Worm (Caenorhabditis elegans) whole organism, L2 larva: Measurements from ENCODE around the gene C27A2.8.
A peak's percentile ranks its signal among the peaks of the same experiment; 100 is the strongest.

ENCODE experiments used
- C34F6.9 ChIP-seq: fragments of 150-350 bp; optimal IDR thresholded peaks from 2 replicates; lab custom pipeline; 2014; ENCODE audit warnings: missing biosample characterization, missing genetic modification characterization
- F13H6.1 ChIP-seq: sonication (generic microtip); optimal IDR thresholded peaks from 2 replicates; lab custom pipeline; 2016; ENCODE audit warnings: missing genetic modification characterization, missing compliant biosample characterization
- ama-1 ChIP-seq: fragments of 150-350 bp; optimal IDR thresholded peaks from 2 replicates; lab custom pipeline; 2018; ENCODE audit warnings: inconsistent platforms
- blmp-1 ChIP-seq: sonication (generic microtip); optimal IDR thresholded peaks from 2 replicates; lab custom pipeline; 2017; ENCODE audit warnings: missing genetic modification characterization, mild to moderate bottlenecking, missing compliant biosample characterization, antibody characterized with exemption, moderate library complexity; ENCODE audit not compliant: insufficient read depth
- ceh-82 ChIP-seq: fragments of 150-350 bp; optimal IDR thresholded peaks from 2 replicates; lab custom pipeline; 2014; ENCODE audit warnings: missing biosample characterization, missing genetic modification characterization
- elt-3 ChIP-seq: sonication (generic microtip); optimal IDR thresholded peaks from 2 replicates; lab custom pipeline; 2017; ENCODE audit warnings: missing biosample characterization, missing genetic modification characterization
- gmeb-1 ChIP-seq: fragments of 150-350 bp; optimal IDR thresholded peaks from 2 replicates; lab custom pipeline; 2014; ENCODE audit warnings: missing biosample characterization, missing genetic modification characterization
- lin-11 ChIP-seq: fragments of 150-350 bp; sonication (generic microtip); optimal IDR thresholded peaks from 2 replicates; lab custom pipeline; 2014; ENCODE audit warnings: missing biosample characterization, missing genetic modification characterization, inconsistent platforms, mixed read lengths
- lin-13 ChIP-seq: fragments of 150-350 bp; optimal IDR thresholded peaks from 2 replicates; lab custom pipeline; 2014; ENCODE audit warnings: missing biosample characterization, missing genetic modification reagents, missing genetic modification characterization
- lin-39 ChIP-seq: fragments of 150-350 bp; optimal IDR thresholded peaks from 2 replicates; lab custom pipeline; 2014; ENCODE audit warnings: missing biosample characterization, missing genetic modification reagents, missing genetic modification characterization
- lsy-2 ChIP-seq, 2 experiments: fragments of 150-350 bp in 1 of 2; sonication (generic microtip) in 1 of 2; optimal IDR thresholded peaks; 2 replicates each; lab custom pipeline; 2014 to 2017; ENCODE audit warnings: missing biosample characterization in 2 of 2, missing genetic modification characterization in 2 of 2
- mbf-1 ChIP-seq: sonication (generic microtip); optimal IDR thresholded peaks from 2 replicates; lab custom pipeline; 2017; ENCODE audit warnings: missing biosample characterization, missing genetic modification characterization
- mdl-1 ChIP-seq, 2 experiments: fragments of 150-350 bp in 1 of 2; sonication (generic microtip) in 1 of 2; optimal IDR thresholded peaks; 2 replicates each; lab custom pipeline; 2017; ENCODE audit warnings: missing biosample characterization in 2 of 2, missing genetic modification characterization in 2 of 2
- nhr-10 ChIP-seq: sonication (generic microtip); optimal IDR thresholded peaks from 2 replicates; lab custom pipeline; 2017; ENCODE audit warnings: missing biosample characterization, missing genetic modification characterization
- nhr-12 ChIP-seq: fragments of 150-350 bp; optimal IDR thresholded peaks from 2 replicates; lab custom pipeline; 2014; ENCODE audit warnings: missing biosample characterization, missing genetic modification characterization
- nhr-129 ChIP-seq: fragments of 150-350 bp; optimal IDR thresholded peaks from 2 replicates; lab custom pipeline; 2014; ENCODE audit warnings: missing biosample characterization, missing genetic modification characterization
- nhr-21 ChIP-seq: fragments of 150-350 bp; optimal IDR thresholded peaks from 2 replicates; lab custom pipeline; 2014; ENCODE audit warnings: missing biosample characterization, missing genetic modification characterization
- nhr-237 ChIP-seq: fragments of 150-350 bp; optimal IDR thresholded peaks from 2 replicates; lab custom pipeline; 2014; ENCODE audit warnings: missing biosample characterization, missing genetic modification characterization
- nhr-25 ChIP-seq: fragments of 150-350 bp; sonication (generic microtip); optimal IDR thresholded peaks from 3 replicates; lab custom pipeline; 2014; ENCODE audit warnings: missing biosample characterization, missing genetic modification characterization
- nhr-6 ChIP-seq: fragments of 150-350 bp; optimal IDR thresholded peaks from 2 replicates; lab custom pipeline; 2014; ENCODE audit warnings: missing biosample characterization, missing genetic modification characterization
- nhr-77 ChIP-seq: fragments of 150-350 bp; optimal IDR thresholded peaks from 2 replicates; lab custom pipeline; 2014; ENCODE audit warnings: missing biosample characterization, missing genetic modification characterization
- sem-4 ChIP-seq: fragments of 150-350 bp; optimal IDR thresholded peaks from 2 replicates; lab custom pipeline; 2014; ENCODE audit warnings: missing biosample characterization, missing genetic modification reagents, missing genetic modification characterization
- sma-9 ChIP-seq, 2 experiments: fragments of 150-350 bp in 1 of 2; sonication (generic microtip) in 1 of 2; optimal IDR thresholded peaks; 2 replicates each; lab custom pipeline; 2014 to 2016; ENCODE audit warnings: missing genetic modification characterization in 2 of 2, mild to moderate bottlenecking in 1 of 2, missing biosample characterization in 1 of 2, missing compliant biosample characterization in 1 of 2, missing genetic modification reagents in 1 of 2, moderate library complexity in 1 of 2
- unc-55 ChIP-seq: fragments of 150-350 bp; sonication (generic microtip); optimal IDR thresholded peaks from 3 replicates; lab custom pipeline; 2014; ENCODE audit warnings: missing biosample characterization, missing genetic modification reagents, missing genetic modification characterization
- unc-62 ChIP-seq: fragments of 150-350 bp; optimal IDR thresholded peaks from 2 replicates; lab custom pipeline; 2014; ENCODE audit warnings: missing biosample characterization, missing genetic modification reagents, missing genetic modification characterization
- zag-1 ChIP-seq: fragments of 150-350 bp; optimal IDR thresholded peaks from 2 replicates; lab custom pipeline; 2014; ENCODE audit warnings: missing biosample characterization, missing genetic modification characterization

The C27A2.8 gene

DNA sequence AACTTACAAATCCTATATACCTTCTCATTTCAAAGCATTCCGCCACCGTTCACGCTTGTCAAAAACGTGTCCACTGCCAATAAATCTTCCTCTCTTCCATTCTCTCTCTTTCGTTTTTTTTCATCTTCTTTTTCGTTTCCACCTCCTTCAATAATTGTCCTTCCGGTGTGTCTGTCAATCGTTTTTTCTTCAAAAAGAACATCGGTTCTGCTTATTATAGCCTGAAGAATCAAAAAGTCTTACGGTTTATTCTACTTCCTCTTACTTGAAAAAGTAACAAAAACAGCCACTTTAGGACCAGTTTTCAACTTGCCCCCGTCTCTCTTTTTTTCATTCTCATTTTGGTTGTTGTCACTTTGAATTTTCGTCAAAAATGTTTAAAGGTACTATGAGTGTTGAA, 18.6 kb downstream of the C27A2.8 start (continued):
- TF ChIP-seq elt-3 (tag; lab: Kevin White, UChicago), result no peak
- TF ChIP-seq, all 48 proteins: peak for 13

DNA sequence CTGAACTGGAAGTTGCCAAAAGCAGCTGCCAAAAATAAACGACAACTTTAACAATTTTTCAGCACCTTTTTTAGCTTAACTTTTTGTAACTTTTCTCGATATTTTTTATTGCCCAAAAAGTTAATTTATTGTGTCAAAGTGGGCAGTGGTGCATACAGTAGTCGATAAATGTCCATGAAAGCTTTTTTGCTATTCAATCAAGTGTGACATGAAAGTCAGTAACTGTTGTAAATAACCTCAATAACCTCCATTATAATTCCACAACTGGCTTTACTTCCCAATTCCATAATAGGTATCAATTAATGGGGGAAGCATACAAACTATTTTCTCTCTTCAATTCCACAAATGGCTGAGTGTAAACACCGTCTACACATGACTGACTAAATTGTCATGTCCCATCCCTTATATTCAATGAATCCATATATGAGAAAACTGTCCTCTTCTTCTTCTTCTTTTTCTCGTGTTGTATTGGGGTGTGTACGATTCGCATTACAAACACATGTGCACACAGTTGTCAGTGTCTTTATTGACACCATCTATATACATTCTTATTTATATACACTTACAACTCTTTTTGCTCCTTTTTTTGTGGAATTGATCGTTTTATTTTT, 19.6 kb downstream of the C27A2.8 start:
- TF ChIP-seq nhr-129 (tag; lab: Kevin White, UChicago) (peak; percentile 54), mdl-1 (tag; optimal IDR thresholded peaks at IDR 0.05; lab: Kevin White, UChicago) (no peak), C34F6.9 (tag; lab: Kevin White, UChicago) (peak; percentile 13), gmeb-1 (no peak), lin-39 (tag; lab: Kevin White, UChicago) (no peak)

DNA sequence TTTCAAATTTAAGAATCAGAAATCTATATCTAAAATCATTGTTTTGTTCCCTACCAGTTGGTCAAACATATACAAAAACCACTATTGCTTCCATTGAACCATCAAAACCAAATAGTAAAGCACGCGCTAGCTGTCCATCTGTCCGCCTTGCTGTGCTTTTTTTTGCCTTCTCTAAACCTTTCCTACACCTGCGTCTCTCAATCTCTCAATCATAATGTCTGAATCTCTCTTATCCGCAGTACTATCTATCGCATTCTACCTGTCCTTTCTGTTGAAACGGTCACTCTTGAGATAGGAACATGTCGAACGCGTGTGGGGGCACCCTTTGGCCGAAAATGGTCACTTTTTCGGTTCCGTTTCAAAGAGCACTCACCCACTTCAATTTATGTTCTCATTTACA, 20.6 kb downstream of the C27A2.8 start:
- TF ChIP-seq C34F6.9 (tag; lab: Kevin White, UChicago), result peak; percentile 20
- TF ChIP-seq blmp-1 (tag; lab: Kevin White, UChicago), result peak; percentile 10
- peak; percentile 41 for TF ChIP-seq nhr-129 (tag; lab: Kevin White, UChicago)
- no peak for TF ChIP-seq nhr-10
- TF ChIP-seq unc-62 (GFP tag; lab: Kevin White, UChicago), result no peak
- no peak for TF ChIP-seq unc-55 (GFP tag; lab: Kevin White, UChicago)

DNA sequence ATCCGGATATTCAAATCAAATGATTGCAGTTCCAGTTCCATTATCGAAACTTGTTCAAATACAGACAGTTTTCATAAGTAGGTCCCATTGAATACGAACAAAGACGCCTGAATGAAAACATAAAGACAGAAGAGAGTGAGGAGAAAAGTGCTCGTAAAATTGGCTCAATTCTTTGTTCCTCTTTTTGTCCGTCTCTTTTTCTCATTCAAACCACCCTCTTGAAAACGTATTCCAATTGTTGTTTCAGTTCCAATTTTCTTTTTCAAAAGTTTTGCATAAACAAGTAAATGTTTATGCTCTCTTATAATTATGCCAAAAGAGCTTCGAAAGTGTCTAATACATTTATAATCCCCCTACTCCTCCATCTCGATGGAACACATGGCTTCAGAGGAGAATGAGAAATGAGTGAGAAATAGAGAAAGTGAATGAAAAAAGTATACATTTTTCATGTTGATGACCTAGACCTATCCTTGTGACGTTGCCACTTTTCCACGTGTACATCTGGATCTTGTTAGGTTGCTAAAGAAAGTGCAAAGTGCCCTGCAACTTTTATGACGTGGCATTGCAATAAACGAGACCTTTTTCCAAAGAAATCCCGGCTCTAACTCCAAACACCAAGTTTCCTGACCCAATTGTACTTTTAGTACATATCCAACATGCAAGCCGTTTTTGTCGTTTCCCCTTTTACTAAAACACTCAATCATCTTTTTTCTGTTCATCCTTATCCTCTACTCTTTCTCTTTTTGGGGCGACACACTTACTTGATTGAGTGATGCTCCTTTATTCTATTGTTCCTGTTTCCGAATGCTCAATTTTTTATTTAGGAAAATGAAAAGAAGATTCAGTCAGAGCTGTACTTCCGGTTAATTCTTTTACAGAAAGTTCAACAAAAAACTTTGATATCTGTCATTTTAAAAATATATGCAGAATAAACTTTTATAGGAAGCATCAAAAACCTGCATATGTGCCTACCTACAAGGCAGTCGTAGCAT, 21.3 kb downstream of the C27A2.8 start:
- peak; percentile 10 for TF ChIP-seq nhr-129 (tag; lab: Kevin White, UChicago)
- TF ChIP-seq unc-55 (GFP tag; lab: Kevin White, UChicago), result peak; percentile 46
- no peak for TF ChIP-seq ama-1 (lab: Kevin White, UChicago)
- no peak for TF ChIP-seq unc-62 (GFP tag; lab: Kevin White, UChicago)
- peak; percentile 6 for TF ChIP-seq sem-4 (tag; lab: Kevin White, UChicago)
- no peak for TF ChIP-seq lin-11
- TF ChIP-seq C34F6.9 (tag; lab: Kevin White, UChicago), result peak; percentile 7
- peak in 1 of 2 experiments; percentile 2 for TF ChIP-seq lsy-2 (tag; optimal IDR thresholded peaks at IDR 0.05; lab: Kevin White, UChicago)
- no peak for TF ChIP-seq nhr-12
- TF ChIP-seq nhr-77, result no peak
- TF ChIP-seq lin-13 (GFP tag; lab: Kevin White, UChicago), result no peak

DNA sequence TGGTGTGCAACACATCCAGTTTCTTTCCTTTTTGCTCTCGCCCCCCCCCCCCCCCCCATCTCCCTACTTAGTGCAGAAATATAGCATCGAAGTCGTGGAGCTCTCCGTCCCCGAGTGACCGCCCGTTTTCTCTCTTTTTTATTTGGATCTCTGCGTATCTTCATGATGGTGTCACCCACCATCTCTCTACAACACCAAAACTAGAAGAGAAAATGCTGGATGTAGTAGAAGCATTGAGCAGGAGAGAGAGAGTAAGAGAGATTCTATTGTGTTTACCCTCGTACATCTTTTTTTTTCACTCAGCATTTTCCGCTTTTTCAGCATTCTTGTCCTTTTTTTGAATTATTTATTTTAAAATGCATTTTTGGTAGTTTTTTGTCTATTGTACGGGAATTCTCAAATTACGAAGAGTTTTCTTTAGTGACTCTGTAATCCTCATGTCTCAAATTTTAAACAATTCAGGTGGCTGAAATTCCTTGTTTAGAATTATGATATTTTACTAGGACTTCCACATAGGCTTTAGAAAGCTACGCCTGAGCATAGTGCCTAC, 25.4 kb downstream of the C27A2.8 start:
- TF ChIP-seq nhr-21 (tag; lab: Kevin White, UChicago) (no peak), nhr-6 (tag; lab: Kevin White, UChicago) (peak; percentile 11), F13H6.1 (tag; lab: Kevin White, UChicago) (peak; percentile 37), nhr-77 (no peak), C34F6.9 (tag; lab: Kevin White, UChicago) (peak; percentile 13), mbf-1 (no peak), zag-1 (peak; percentile 24), lsy-2 (tag; optimal IDR thresholded peaks at IDR 0.05; lab: Kevin White, UChicago) (peak in 1 of 2 experiments; percentile 35), unc-55 (GFP tag; lab: Kevin White, UChicago) (peak; percentile 53), nhr-25 (tag; lab: Kevin White, UChicago) (no peak), nhr-129 (tag; lab: Kevin White, UChicago) (peak; percentile 15), nhr-10 (no peak), nhr-237 (tag; lab: Kevin White, UChicago) (no peak)

DNA sequence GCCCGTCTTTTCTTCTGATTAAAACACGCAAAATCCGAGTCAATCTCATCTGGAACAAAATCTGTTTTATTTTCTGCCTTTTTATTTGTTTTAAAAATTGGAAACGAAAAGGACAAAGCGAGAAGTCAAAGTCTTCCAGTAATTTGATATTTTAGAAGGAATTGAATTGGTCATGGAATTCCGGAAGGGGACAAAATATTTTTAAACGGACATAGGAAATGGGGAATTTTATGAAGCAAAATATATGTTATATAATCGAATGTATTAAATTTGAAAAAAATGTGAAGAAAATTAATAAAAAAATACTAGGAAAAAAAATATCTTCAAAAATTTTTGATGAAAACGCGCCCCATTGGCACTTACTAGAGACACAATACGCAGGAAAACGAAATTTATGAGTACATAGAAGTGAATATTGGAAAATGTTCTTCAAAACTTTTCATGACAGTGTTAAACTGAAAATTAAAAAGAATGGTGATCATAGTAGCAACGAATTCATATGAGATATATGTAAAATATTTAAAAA, 27.1 kb downstream of the C27A2.8 start, which contains the start of gene F33G12.7:
Gene F33G12.7 (minus strand): TSS at position 51 of the 526 bp plus-strand sequence.
- no peak for TF ChIP-seq sma-9 (GFP tag; optimal IDR thresholded peaks at IDR 0.05; lab: Kevin White, UChicago)
- no peak for TF ChIP-seq sma-9 (tag; optimal IDR thresholded peaks at IDR 0.05; lab: Kevin White, UChicago)
- TF ChIP-seq mdl-1 (tag; optimal IDR thresholded peaks at IDR 0.05; lab: Kevin White, UChicago), result no peak
- TF ChIP-seq sem-4 (tag; lab: Kevin White, UChicago), result no peak
- peak; percentile 5 for TF ChIP-seq C34F6.9 (tag; lab: Kevin White, UChicago)
- no peak for TF ChIP-seq gmeb-1
- no peak for TF ChIP-seq nhr-10
- TF ChIP-seq unc-55 (GFP tag; lab: Kevin White, UChicago), result peak; percentile 15
- TF ChIP-seq nhr-77, result no peak
- no peak for TF ChIP-seq lin-13 (GFP tag; lab: Kevin White, UChicago)
- TF ChIP-seq lsy-2 (tag; optimal IDR thresholded peaks at IDR 0.05; lab: Kevin White, UChicago), result peak in 1 of 2 experiments; percentile 7
- TF ChIP-seq ceh-82 (tag; lab: Kevin White, UChicago), result no peak
- TF ChIP-seq unc-62 (GFP tag; lab: Kevin White, UChicago), result no peak
